Worm (Caenorhabditis elegans) whole organism, mixed stage, embryonic: ENCODE measurements around the gene T22G5.3.
A peak's percentile ranks its signal among the peaks of the same experiment; 100 is the strongest.

Experiments
- M03D4.4 ChIP-seq: sonication (generic microtip); optimal IDR thresholded peaks from 2 replicates; lab custom pipeline; 2017; ENCODE audit warnings: mild to moderate bottlenecking, missing genetic modification characterization, missing compliant biosample characterization
- bed-3 ChIP-seq: fragments of 200-800 bp; sonication (Bioruptor generic); optimal IDR thresholded peaks from 3 replicates; lab custom pipeline; 2018; ENCODE audit warnings: mild to moderate bottlenecking, missing genetic modification characterization, moderate library complexity, missing compliant biosample characterization
- blmp-1 ChIP-seq: fragments of 150-350 bp; optimal IDR thresholded peaks from 2 replicates; lab custom pipeline; 2014; ENCODE audit warnings: missing biosample characterization, missing genetic modification characterization
- ceh-39 ChIP-seq: fragments of 150-350 bp; optimal IDR thresholded peaks from 2 replicates; lab custom pipeline; 2014; ENCODE audit warnings: missing biosample characterization, missing genetic modification characterization
- ceh-43 ChIP-seq: fragments of 200-800 bp; sonication (Bioruptor generic); optimal IDR thresholded peaks from 2 replicates; lab custom pipeline; 2018; ENCODE audit warnings: mild to moderate bottlenecking, missing genetic modification characterization, moderate library complexity, missing compliant biosample characterization
- ces-1 ChIP-seq: fragments of 150-350 bp; optimal IDR thresholded peaks from 2 replicates; lab custom pipeline; 2014; ENCODE audit warnings: missing biosample characterization, missing genetic modification reagents, missing genetic modification characterization
- drap-1 ChIP-seq: fragments of 200-800 bp; sonication (Bioruptor generic); optimal IDR thresholded peaks from 3 replicates; lab custom pipeline; 2018; ENCODE audit warnings: mild to moderate bottlenecking, missing genetic modification characterization, missing compliant biosample characterization
- elt-1 ChIP-seq: sonication (generic microtip); optimal IDR thresholded peaks from 2 replicates; lab custom pipeline; 2017; ENCODE audit warnings: missing genetic modification characterization, mild to moderate bottlenecking, missing compliant biosample characterization, antibody characterized with exemption, moderate library complexity, borderline replicate concordance; ENCODE audit not compliant: insufficient read depth
- ham-2 ChIP-seq: fragments of 200-800 bp; sonication (Bioruptor generic); optimal IDR thresholded peaks from 2 replicates; lab custom pipeline; 2018; ENCODE audit warnings: mild to moderate bottlenecking, missing genetic modification characterization, missing compliant biosample characterization
- lin-13 ChIP-seq: fragments of 150-350 bp; optimal IDR thresholded peaks from 2 replicates; lab custom pipeline; 2014; ENCODE audit warnings: missing biosample characterization, missing genetic modification characterization
- lin-32 ChIP-seq: fragments of 200-800 bp; sonication (Bioruptor generic); optimal IDR thresholded peaks from 2 replicates; lab custom pipeline; 2018; ENCODE audit warnings: mild to moderate bottlenecking, missing genetic modification characterization, missing compliant biosample characterization
- lsy-2 ChIP-seq: fragments of 150-350 bp; optimal IDR thresholded peaks from 2 replicates; lab custom pipeline; 2014; ENCODE audit warnings: missing biosample characterization, missing genetic modification characterization
- mab-5 ChIP-seq: fragments of 150-350 bp; optimal IDR thresholded peaks from 2 replicates; lab custom pipeline; 2014; ENCODE audit warnings: missing biosample characterization, missing genetic modification characterization
- mep-1 ChIP-seq: fragments of 150-350 bp; optimal IDR thresholded peaks from 2 replicates; lab custom pipeline; 2017; ENCODE audit warnings: missing biosample characterization, missing genetic modification reagents, missing genetic modification characterization, inconsistent platforms
- mls-2 ChIP-seq: sonication (generic microtip); optimal IDR thresholded peaks from 2 replicates; lab custom pipeline; 2016; ENCODE audit warnings: mild to moderate bottlenecking, missing genetic modification characterization, moderate library complexity, missing compliant biosample characterization
- nhr-12 ChIP-seq: fragments of 150-350 bp; optimal IDR thresholded peaks from 2 replicates; lab custom pipeline; 2014; ENCODE audit warnings: missing biosample characterization, missing genetic modification characterization
- nhr-28 ChIP-seq: fragments of 150-350 bp; optimal IDR thresholded peaks from 2 replicates; lab custom pipeline; 2014; ENCODE audit warnings: missing biosample characterization, missing genetic modification characterization
- nhr-76 ChIP-seq: sonication (generic microtip); optimal IDR thresholded peaks from 2 replicates; lab custom pipeline; 2017; ENCODE audit warnings: missing biosample characterization, missing genetic modification characterization
- pha-4 ChIP-seq: fragments of 150-350 bp; optimal IDR thresholded peaks from 2 replicates; lab custom pipeline; 2018; ENCODE audit warnings: missing biosample characterization, missing genetic modification reagents, missing genetic modification characterization
- sem-2 ChIP-seq: fragments of 200-800 bp; sonication (Bioruptor generic); optimal IDR thresholded peaks from 2 replicates; lab custom pipeline; 2018; ENCODE audit warnings: mild to moderate bottlenecking, missing genetic modification characterization, missing compliant biosample characterization
- tbx-8 ChIP-seq: fragments of 200-800 bp; sonication (Bioruptor generic); optimal IDR thresholded peaks from 2 replicates; lab custom pipeline; 2018; ENCODE audit warnings: mild to moderate bottlenecking, missing genetic modification characterization, moderate library complexity, missing compliant biosample characterization
- unc-120 ChIP-seq: sonication (generic microtip); optimal IDR thresholded peaks from 2 replicates; lab custom pipeline; 2017; ENCODE audit warnings: missing genetic modification characterization, missing compliant biosample characterization; ENCODE audit not compliant: poor library complexity, severe bottlenecking
- unc-39 ChIP-seq: fragments of 150-350 bp; optimal IDR thresholded peaks from 2 replicates; lab custom pipeline; 2014; ENCODE audit warnings: missing biosample characterization, missing genetic modification characterization
- unc-62 ChIP-seq: fragments of 150-350 bp; optimal IDR thresholded peaks from 2 replicates; lab custom pipeline; 2014; ENCODE audit warnings: missing biosample characterization, missing genetic modification reagents, missing genetic modification characterization
- zip-8 ChIP-seq: fragments of 150-350 bp; optimal IDR thresholded peaks from 2 replicates; lab custom pipeline; 2014; ENCODE audit warnings: missing biosample characterization, missing genetic modification characterization
- ztf-11 ChIP-seq: fragments of 150-350 bp; optimal IDR thresholded peaks from 2 replicates; lab custom pipeline; 2014; ENCODE audit warnings: missing biosample characterization, missing genetic modification characterization

The T22G5.3 gene

DNA sequence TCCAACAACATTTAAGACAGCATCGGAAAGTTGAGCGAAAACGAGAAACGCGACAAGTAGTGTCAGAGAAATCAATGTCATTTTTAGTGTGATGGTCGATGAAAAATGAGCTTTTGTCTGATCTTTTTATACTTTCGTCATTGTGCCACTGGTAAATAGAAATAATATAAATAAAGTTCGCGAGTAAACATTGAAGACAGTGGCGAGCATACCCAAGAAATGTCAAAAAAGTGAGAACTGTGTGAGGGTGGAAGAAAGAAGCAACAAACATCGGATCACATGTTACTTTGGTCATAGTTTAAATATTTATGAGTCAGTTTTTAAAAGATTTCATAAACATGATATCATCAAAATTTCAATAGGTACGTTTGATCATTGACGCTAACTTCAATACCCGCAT lies 26.4 kb upstream of the T22G5.3 start, which contains the start of gene ttr-21:
ttr-21 (minus strand) TSS at position 100 of the 400 bp plus-strand sequence.
- TF ChIP-seq zip-8 (tag; lab: Kevin White, UChicago): no peak

DNA sequence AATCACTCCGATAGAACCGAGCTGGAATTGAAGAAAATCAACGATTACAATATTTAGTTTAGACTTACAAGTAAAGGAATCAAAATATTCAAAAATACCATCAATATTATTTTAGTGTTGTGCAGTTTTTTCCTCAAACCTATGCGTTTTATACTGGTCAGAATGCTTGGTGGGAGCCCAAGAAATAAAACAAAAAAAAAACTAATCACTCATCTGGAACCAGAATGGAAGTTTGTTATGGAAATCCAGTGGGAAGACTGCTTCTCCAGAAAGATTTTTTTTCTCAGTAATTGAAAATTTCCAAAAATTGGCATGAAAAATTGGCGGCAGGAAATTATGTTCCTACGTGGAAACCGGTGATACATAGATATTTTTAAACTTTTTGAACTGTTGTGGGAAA lies 24.3 kb upstream of the T22G5.3 start, which contains the start of gene srx-134:
srx-134 (minus strand) TSS at position 101 of the 400 bp plus-strand sequence.
- TF ChIP-seq mep-1 (tag; lab: Kevin White, UChicago) (no peak), pha-4 (tag; lab: Kevin White, UChicago) (no peak), bed-3 (no peak), ces-1 (GFP tag; lab: Kevin White, UChicago) (no peak), tbx-8 (no peak), unc-120 (tag; lab: Kevin White, UChicago) (no peak), zip-8 (tag; lab: Kevin White, UChicago) (no peak)

DNA sequence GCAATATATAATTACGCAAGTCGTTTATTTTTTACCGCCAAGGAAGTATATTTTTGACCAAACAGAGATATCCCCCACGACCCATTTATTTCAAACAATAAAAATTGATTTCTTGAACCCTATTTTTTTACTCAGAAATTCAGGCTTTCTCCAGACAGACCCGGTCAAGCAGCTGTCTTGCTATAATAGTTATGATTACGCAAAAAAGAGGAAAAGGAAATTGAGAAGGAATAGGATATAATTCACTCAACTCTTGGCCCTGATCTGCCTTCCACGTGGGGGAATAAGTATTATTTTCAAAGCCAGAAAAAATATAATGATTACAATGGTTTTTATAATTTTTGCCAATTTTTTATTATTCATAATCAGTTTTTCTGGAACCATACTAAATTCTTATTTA lies 23.6 kb upstream of the T22G5.3 start, which contains the start of gene srx-136:
srx-136 (plus strand) TSS at position 301 of the 400 bp plus-strand sequence.
- TF ChIP-seq ham-2 (GFP tag; lab: Kevin White, UChicago): no peak
- TF ChIP-seq nhr-28 (tag; lab: Kevin White, UChicago): no peak
- TF ChIP-seq nhr-12 (tag; lab: Kevin White, UChicago): no peak
- TF ChIP-seq blmp-1 (tag; lab: Kevin White, UChicago): no peak
- no peak for TF ChIP-seq nhr-76 (tag; lab: Kevin White, UChicago)
- no peak for TF ChIP-seq pha-4 (tag; lab: Kevin White, UChicago)
- no peak for TF ChIP-seq ceh-43 (GFP tag; lab: Kevin White, UChicago)
- TF ChIP-seq mab-5: no peak
- TF ChIP-seq ztf-11 (tag; lab: Kevin White, UChicago): no peak
- no peak for TF ChIP-seq ceh-39 (tag; lab: Kevin White, UChicago)
- no peak for TF ChIP-seq mep-1 (tag; lab: Kevin White, UChicago)
- TF ChIP-seq, all 35 proteins: peak for 0

DNA sequence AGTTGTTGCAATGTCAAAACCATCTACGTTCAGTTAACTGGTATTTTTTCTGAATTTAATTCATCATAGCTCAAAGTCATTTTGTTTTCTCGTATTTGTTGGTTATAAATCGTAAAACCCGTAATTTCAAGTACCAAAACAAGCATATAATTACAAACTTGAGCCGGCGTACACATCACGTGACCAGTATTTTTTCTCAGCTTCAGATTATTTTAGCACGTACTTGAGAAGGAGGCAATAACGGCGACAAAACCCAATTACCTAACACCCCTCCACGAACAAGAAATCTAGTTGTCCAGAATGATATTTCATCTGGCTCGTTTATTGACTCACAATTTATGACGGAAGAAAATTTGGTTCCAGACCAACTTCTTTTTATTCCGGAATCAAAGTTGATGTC lies 21.8 kb upstream of the T22G5.3 start, which contains the start of gene srx-135:
srx-135 (plus strand) TSS at position 301 of the 400 bp plus-strand sequence.
- TF ChIP-seq bed-3 (no peak), M03D4.4 (no peak), lin-32 (no peak), nhr-12 (tag; lab: Kevin White, UChicago) (no peak)
- TF ChIP-seq, all 35 proteins: peak for 0

DNA sequence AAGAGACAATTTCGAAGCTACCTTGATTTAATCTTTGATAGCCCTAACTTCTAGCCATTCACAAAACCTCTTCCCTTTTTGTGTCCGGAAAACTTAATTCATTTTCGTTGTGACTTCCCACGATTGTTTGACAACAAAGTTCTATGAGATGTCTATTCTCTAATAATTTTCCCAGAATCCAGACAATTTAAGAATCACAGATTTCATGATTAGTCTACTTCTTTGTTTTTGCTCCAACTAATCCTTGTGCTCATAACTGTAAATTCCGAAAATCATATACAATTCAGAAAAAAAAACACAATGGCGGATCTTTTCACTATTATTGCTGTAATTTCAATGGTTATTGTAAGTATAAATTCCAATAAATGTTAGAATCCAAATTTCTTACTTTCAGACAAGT lies 18.2 kb upstream of the T22G5.3 start, which contains the start of gene srx-137:
srx-137 (plus strand) TSS at position 301 of the 400 bp plus-strand sequence.
- TF ChIP-seq nhr-12 (tag; lab: Kevin White, UChicago) (no peak), bed-3 (no peak), lin-13 (no peak), mep-1 (tag; lab: Kevin White, UChicago) (no peak), ceh-39 (tag; lab: Kevin White, UChicago) (no peak), mls-2 (tag; lab: Kevin White, UChicago) (no peak), unc-39 (no peak), unc-62 (GFP tag; lab: Kevin White, UChicago) (no peak), lsy-2 (tag; lab: Kevin White, UChicago) (no peak), ceh-43 (GFP tag; lab: Kevin White, UChicago) (no peak), sem-2 (GFP tag; lab: Kevin White, UChicago) (no peak)

DNA sequence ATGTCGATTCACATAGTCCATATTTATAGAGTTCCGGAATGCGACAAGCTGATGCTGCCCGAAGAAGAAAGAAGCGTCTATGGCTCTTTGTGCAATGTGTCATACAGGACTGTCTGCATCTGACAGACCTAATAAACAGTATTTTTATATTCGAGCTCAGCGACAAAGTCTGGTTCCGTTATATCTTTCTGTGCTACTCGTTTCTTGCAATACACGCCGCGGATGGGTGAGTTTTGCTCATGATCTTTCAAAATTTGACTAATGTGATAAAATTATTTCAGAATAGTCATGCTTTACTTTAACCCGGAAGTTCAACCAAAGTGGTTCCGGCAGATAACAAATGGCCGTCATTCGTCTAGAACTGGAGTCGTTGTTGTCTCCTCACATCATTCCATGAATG lies 17.0 kb upstream of the T22G5.3 start:
- TF ChIP-seq nhr-28 (tag; lab: Kevin White, UChicago) (no peak), nhr-12 (tag; lab: Kevin White, UChicago) (no peak), ceh-39 (tag; lab: Kevin White, UChicago) (no peak), mls-2 (tag; lab: Kevin White, UChicago) (no peak), unc-62 (GFP tag; lab: Kevin White, UChicago) (no peak)

DNA sequence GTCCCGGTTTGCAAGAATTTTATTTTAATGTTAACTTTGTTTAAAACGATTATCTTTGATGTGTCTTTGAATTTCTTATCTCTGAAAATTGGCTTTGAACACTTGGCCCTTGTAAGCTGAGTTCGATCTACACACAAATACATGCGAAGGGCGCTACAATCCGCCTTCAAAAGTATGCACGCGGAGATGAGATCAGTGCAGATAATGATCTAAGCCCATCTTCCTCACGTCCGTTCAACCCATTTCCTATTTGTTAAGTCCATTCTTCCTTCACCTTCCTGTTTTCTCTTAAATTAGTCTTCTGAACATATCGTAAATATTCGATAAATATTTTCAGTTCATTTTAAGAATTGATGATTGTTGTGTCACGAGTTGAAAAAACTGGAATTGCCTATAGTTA lies 14.4 kb upstream of the T22G5.3 start, which contains the start of gene nhr-175:
nhr-175 (plus strand) TSS at position 339 of the 400 bp plus-strand sequence.
- TF ChIP-seq ham-2 (GFP tag; lab: Kevin White, UChicago): peak; percentile 28
- peak; percentile 91 for TF ChIP-seq elt-1
- TF ChIP-seq drap-1 (GFP tag; lab: Kevin White, UChicago): no peak
